Worm (Caenorhabditis elegans) whole organism, young adult: ENCODE measurements around the gene M7.8.

Source experiments
- C06A6.2 ChIP-seq: fragments of 200-800 bp; sonication (Bioruptor generic); conservative IDR thresholded peaks from 2 replicates; pipeline ENCODE4 v1.3.6; 2022; ENCODE audit warnings: missing genetic modification characterization, missing compliant biosample characterization
- F10E7.11 ChIP-seq: sonication (generic microtip); optimal IDR thresholded peaks from 2 replicates; lab custom pipeline; 2017; ENCODE audit warnings: mild to moderate bottlenecking, missing genetic modification characterization, moderate library complexity, missing compliant biosample characterization
- F23B12.7 ChIP-seq: sonication (generic microtip); optimal IDR thresholded peaks from 2 replicates; lab custom pipeline; 2017; ENCODE audit warnings: missing genetic modification characterization, mild to moderate bottlenecking, missing compliant biosample characterization, antibody characterized with exemption, moderate library complexity; ENCODE audit not compliant: insufficient read depth
- F33H1.4 ChIP-seq: fragments of 200-800 bp; sonication (Bioruptor generic); IDR thresholded peaks from 2 replicates; pipeline ENCODE4 v1.3.6; 2022; ENCODE audit warnings: missing genetic modification reagents, missing genetic modification characterization, missing compliant biosample characterization
- F37B4.10 ChIP-seq: fragments of 200-800 bp; sonication (Bioruptor generic); IDR thresholded peaks from 2 replicates; pipeline ENCODE4 v1.3.6; 2022; ENCODE audit warnings: missing genetic modification characterization, missing compliant biosample characterization
- F39B2.1 ChIP-seq: fragments of 200-800 bp; sonication (Bioruptor generic); IDR thresholded peaks from 2 replicates; pipeline ENCODE4 v1.3.6; 2022; ENCODE audit warnings: missing genetic modification reagents, missing genetic modification characterization, missing compliant biosample characterization
- F55B11.4 ChIP-seq: sonication (generic microtip); optimal IDR thresholded peaks from 2 replicates; lab custom pipeline; 2016; ENCODE audit warnings: missing compliant biosample characterization, missing genetic modification characterization, borderline replicate concordance; ENCODE audit not compliant: insufficient read depth
- F57A8.1 ChIP-seq: fragments of 200-800 bp; sonication (Bioruptor generic); optimal IDR thresholded peaks from 2 replicates; lab custom pipeline; 2018; ENCODE audit warnings: mild to moderate bottlenecking, missing genetic modification characterization, moderate library complexity, missing compliant biosample characterization
- F57C9.4 ChIP-seq: sonication (generic microtip); optimal IDR thresholded peaks from 2 replicates; lab custom pipeline; 2017; ENCODE audit warnings: mild to moderate bottlenecking, missing genetic modification characterization, missing compliant biosample characterization
- Y53F4B.3 ChIP-seq: fragments of 200-800 bp; sonication (Bioruptor generic); IDR thresholded peaks from 2 replicates; pipeline ENCODE4 v1.3.6; 2022; ENCODE audit warnings: missing genetic modification reagents, missing genetic modification characterization, missing compliant biosample characterization
- ZK185.1 ChIP-seq: sonication (generic microtip); optimal IDR thresholded peaks from 2 replicates; lab custom pipeline; 2016; ENCODE audit warnings: mild to moderate bottlenecking, missing genetic modification characterization, missing compliant biosample characterization; ENCODE audit not compliant: poor library complexity, severe bottlenecking
- akir-1 ChIP-seq: fragments of 200-800 bp; sonication (Bioruptor generic); optimal IDR thresholded peaks from 2 replicates; lab custom pipeline; 2018; ENCODE audit warnings: mild to moderate bottlenecking, missing genetic modification characterization, moderate library complexity, missing compliant biosample characterization
- ama-1 ChIP-seq, 3 experiments: fragments of 150-350 bp in 1 of 3; sonication (generic microtip) in 2 of 3; optimal IDR thresholded peaks; 2 replicates each; lab custom pipeline; 2014 to 2018; ENCODE audit warnings: missing biosample characterization in 2 of 3, missing genetic modification characterization in 2 of 3, missing genetic modification reagents in 2 of 3
- attf-5 ChIP-seq: fragments of 200-800 bp; sonication (Bioruptor generic); optimal IDR thresholded peaks from 2 replicates; lab custom pipeline; 2018; ENCODE audit warnings: mild to moderate bottlenecking, missing genetic modification characterization, missing compliant biosample characterization
- ccch-3 ChIP-seq: fragments of 200-800 bp; sonication (Bioruptor generic); optimal IDR thresholded peaks from 2 replicates; lab custom pipeline; 2018; ENCODE audit warnings: mild to moderate bottlenecking, missing genetic modification characterization, missing compliant biosample characterization
- ceh-27 ChIP-seq: fragments of 200-800 bp; sonication (Bioruptor generic); optimal IDR thresholded peaks from 2 replicates; lab custom pipeline; 2018; ENCODE audit warnings: mild to moderate bottlenecking, missing genetic modification characterization, moderate library complexity, missing compliant biosample characterization
- ceh-40 ChIP-seq: fragments of 200-800 bp; sonication (Bioruptor generic); IDR thresholded peaks from 2 replicates; pipeline ENCODE4 v1.3.6; 2022; ENCODE audit warnings: missing genetic modification characterization, missing compliant biosample characterization
- ceh-58 ChIP-seq: fragments of 200-800 bp; sonication (Bioruptor generic); IDR thresholded peaks from 2 replicates; pipeline ENCODE4 v1.3.6; 2022; ENCODE audit warnings: missing genetic modification characterization, missing compliant biosample characterization
- ceh-79 ChIP-seq: sonication (generic microtip); optimal IDR thresholded peaks from 2 replicates; lab custom pipeline; 2017; ENCODE audit warnings: mild to moderate bottlenecking, missing genetic modification characterization, missing compliant biosample characterization
- die-1 ChIP-seq: sonication (generic microtip); optimal IDR thresholded peaks from 2 replicates; lab custom pipeline; 2016; ENCODE audit warnings: missing genotype, mild to moderate bottlenecking, missing genetic modification characterization, missing compliant biosample characterization
- hlh-12 ChIP-seq: sonication (generic microtip); optimal IDR thresholded peaks from 2 replicates; lab custom pipeline; 2016; ENCODE audit warnings: missing genetic modification characterization, missing compliant biosample characterization
- hmg-1.2 ChIP-seq: fragments of 200-800 bp; sonication (Bioruptor generic); IDR thresholded peaks from 2 replicates; pipeline ENCODE4 v1.3.6; 2022; ENCODE audit warnings: missing genetic modification reagents, missing genetic modification characterization, missing compliant biosample characterization
- lin-26 ChIP-seq: fragments of 200-800 bp; sonication (Bioruptor generic); IDR thresholded peaks from 2 replicates; pipeline ENCODE4 v1.3.6; 2022; ENCODE audit warnings: missing genetic modification reagents, missing genetic modification characterization, missing compliant biosample characterization
- lin-35 ChIP-seq, 3 experiments: fragments of 150-350 bp in 2 of 3; sonication (generic microtip) in 1 of 3; optimal IDR thresholded peaks; 2 replicates each; lab custom pipeline; 2014 to 2018; ENCODE audit warnings: missing biosample characterization in 3 of 3, missing genetic modification characterization in 3 of 3, missing genetic modification reagents in 3 of 3
- lsl-1 ChIP-seq: fragments of 200-800 bp; sonication (Bioruptor generic); optimal IDR thresholded peaks from 2 replicates; lab custom pipeline; 2018; ENCODE audit warnings: mild to moderate bottlenecking, missing genetic modification characterization, moderate library complexity, missing compliant biosample characterization
- lsy-27 ChIP-seq: sonication (generic microtip); optimal IDR thresholded peaks from 2 replicates; lab custom pipeline; 2017; ENCODE audit warnings: missing genetic modification characterization, mild to moderate bottlenecking, missing compliant biosample characterization, antibody characterized with exemption, missing genotype, borderline replicate concordance; ENCODE audit not compliant: insufficient read depth
- madf-6 ChIP-seq: fragments of 200-800 bp; sonication (Bioruptor generic); IDR thresholded peaks from 2 replicates; pipeline ENCODE4 v1.3.6; 2022; ENCODE audit warnings: missing genetic modification reagents, missing genetic modification characterization, missing compliant biosample characterization
- mxl-1 ChIP-seq: sonication (generic microtip); optimal IDR thresholded peaks from 2 replicates; lab custom pipeline; 2016; ENCODE audit warnings: missing genetic modification characterization, missing compliant biosample characterization
- nhr-179 ChIP-seq: sonication (generic microtip); optimal IDR thresholded peaks from 2 replicates; lab custom pipeline; 2016; ENCODE audit warnings: mild to moderate bottlenecking, missing genetic modification characterization, missing compliant biosample characterization
- pbrm-1 ChIP-seq: fragments of 200-800 bp; sonication (Bioruptor generic); IDR thresholded peaks from 2 replicates; pipeline ENCODE4 v1.3.6; 2022; ENCODE audit warnings: missing genetic modification reagents, missing genetic modification characterization, missing compliant biosample characterization
- pha-4 ChIP-seq: fragments of 150-350 bp; sonication (generic microtip); optimal IDR thresholded peaks from 2 replicates; lab custom pipeline; 2014; ENCODE audit warnings: missing biosample characterization, missing genetic modification reagents, missing genetic modification characterization
- rec-8 ChIP-seq, 2 experiments: sonication (generic microtip); optimal IDR thresholded peaks; 2 replicates each; lab custom pipeline; 2016; ENCODE audit warnings: mild to moderate bottlenecking in 2 of 2, missing genetic modification characterization in 2 of 2, missing genetic modification reagents in 2 of 2, missing genotype in 2 of 2, missing biosample characterization in 1 of 2, missing compliant biosample characterization in 1 of 2, moderate library complexity in 1 of 2
- rpc-1 ChIP-seq, 2 experiments: fragments of 150-350 bp in 1 of 2; sonication (generic microtip) in 1 of 2; optimal IDR thresholded peaks; 2 replicates each; lab custom pipeline; 2014 to 2018; ENCODE audit warnings: missing biosample characterization in 1 of 2, missing genetic modification characterization in 1 of 2, missing genetic modification reagents in 1 of 2, missing genotype in 1 of 2
- snpc-1.3 ChIP-seq: sonication (generic microtip); optimal IDR thresholded peaks from 2 replicates; lab custom pipeline; 2017; ENCODE audit warnings: missing genetic modification characterization, mild to moderate bottlenecking, missing compliant biosample characterization, antibody characterized with exemption, moderate library complexity, missing genotype, missing genetic modification reagents; ENCODE audit not compliant: insufficient read depth
- tbp1 ChIP-seq: fragments of 200-800 bp; sonication (Bioruptor generic); optimal IDR thresholded peaks from 2 replicates; lab custom pipeline; 2018; ENCODE audit warnings: mild to moderate bottlenecking, missing genetic modification characterization, missing compliant biosample characterization
- tlf-1 ChIP-seq: fragments of 200-800 bp; sonication (Bioruptor generic); optimal IDR thresholded peaks from 2 replicates; lab custom pipeline; 2018; ENCODE audit warnings: mild to moderate bottlenecking, missing genetic modification characterization, missing compliant biosample characterization
- unc-62 ChIP-seq: fragments of 150-350 bp; optimal IDR thresholded peaks from 2 replicates; lab custom pipeline; 2014; ENCODE audit warnings: missing biosample characterization, missing genetic modification reagents, missing genetic modification characterization
- xnd-1 ChIP-seq: sonication (generic microtip); optimal IDR thresholded peaks from 2 replicates; lab custom pipeline; 2016; ENCODE audit warnings: missing genotype, missing genetic modification reagents, missing genetic modification characterization, missing compliant biosample characterization
- ztf-22 ChIP-seq: fragments of 200-800 bp; sonication (Bioruptor generic); optimal IDR thresholded peaks from 2 replicates; lab custom pipeline; 2018; ENCODE audit warnings: mild to moderate bottlenecking, missing genetic modification characterization, moderate library complexity, missing compliant biosample characterization
- ztf-25 ChIP-seq: fragments of 200-800 bp; sonication (Bioruptor generic); IDR thresholded peaks from 2 replicates; pipeline ENCODE4 v1.3.6; 2022; ENCODE audit warnings: missing genetic modification reagents, missing genetic modification characterization, missing compliant biosample characterization
- ztf-6 ChIP-seq: fragments of 200-800 bp; sonication (Bioruptor generic); IDR thresholded peaks from 2 replicates; pipeline ENCODE4 v1.3.6; 2022; ENCODE audit warnings: missing genetic modification reagents, missing genetic modification characterization, missing compliant biosample characterization

Gene M7.8

DNA sequence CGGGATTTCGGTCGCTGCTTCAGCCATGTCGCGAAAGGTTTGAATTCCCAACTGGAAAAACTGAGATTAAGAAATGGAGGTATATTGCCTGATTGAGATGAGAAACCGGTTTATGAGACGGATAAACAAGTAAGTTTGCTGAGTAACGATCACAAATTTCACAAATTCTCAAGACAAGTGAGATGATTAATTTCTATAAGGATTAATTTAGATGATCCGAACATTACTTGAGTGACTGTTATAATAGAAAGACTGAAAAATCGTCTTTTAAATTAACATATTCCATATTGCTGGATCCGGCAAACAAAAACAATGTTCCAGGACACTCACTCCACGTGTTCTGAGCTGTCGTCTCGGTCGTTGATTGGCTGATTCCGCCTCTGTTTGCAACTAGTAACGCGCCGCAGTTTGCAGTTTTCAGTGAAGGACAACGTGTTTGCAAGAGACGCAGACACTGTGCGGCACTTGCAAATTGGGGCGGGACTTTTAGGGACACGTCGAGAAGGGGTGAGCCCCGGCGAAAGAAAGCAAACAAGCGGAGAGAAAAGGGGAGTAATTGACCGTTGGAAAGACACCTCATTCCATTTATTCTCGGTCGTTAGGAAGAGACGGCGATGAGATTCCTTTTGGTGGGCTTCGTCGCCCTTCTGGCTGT lies 24.1 kb upstream of the M7.8 start, which contains the start of the genes imp-2 and enpl-1 (continued):
- TF ChIP-seq tlf-1 (GFP tag; lab: Kevin White, UChicago) (peak; percentile 86), F57A8.1 (peak; percentile 40), ZK185.1 (tag; lab: Kevin White, UChicago) (peak; percentile 57), mxl-1 (tag; lab: Kevin White, UChicago) (no peak), lsy-27 (no peak), attf-5 (peak; percentile 88), F10E7.11 (tag; lab: Kevin White, UChicago) (no peak), ceh-40 (no peak), ccch-3 (GFP tag; lab: Kevin White, UChicago) (no peak), xnd-1 (tag; lab: Kevin White, UChicago) (no peak), ztf-25 (GFP tag; lab: Robert Waterston, UW) (0 out of 2 replicates have a peak, but pooled peaks have one; percentile 30), F57C9.4 (tag; lab: Kevin White, UChicago) (no peak), F33H1.4 (peak; percentile 63), hmg-1.2 (GFP tag; lab: Robert Waterston, UW) (peak; percentile 97), ztf-6 (no peak)

DNA sequence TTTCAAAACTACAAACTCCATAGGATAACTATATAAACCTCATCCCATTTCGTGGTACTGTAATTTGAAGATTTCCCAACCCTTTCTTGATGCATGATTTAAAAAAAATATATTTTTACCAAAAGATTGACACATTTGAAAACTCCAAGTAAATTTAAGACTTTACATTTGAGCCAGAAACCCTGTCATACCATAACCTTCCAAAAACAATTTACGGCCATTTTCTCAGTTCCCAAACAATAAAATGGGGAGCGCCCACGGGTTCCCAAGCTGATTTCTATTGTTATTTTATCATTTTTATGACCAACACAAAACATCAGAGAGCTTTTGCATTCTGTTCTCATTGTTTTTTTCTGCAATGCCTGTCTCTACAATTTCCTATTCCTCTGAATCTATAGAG lies 17.8 kb upstream of the M7.8 start, which contains the start of gene clc-9:
TSS of gene clc-9 (plus strand) at position 301 of the 400 bp plus-strand sequence.
- TF ChIP-seq ama-1 (optimal IDR thresholded peaks at IDR 0.05; lab: Kevin White, UChicago) (no peak), ama-1 (GFP tag; optimal IDR thresholded peaks at IDR 0.05; lab: Kevin White, UChicago) (no peak), lsl-1 (GFP tag; lab: Kevin White, UChicago) (no peak), Y53F4B.3 (no peak), F37B4.10 (GFP tag; lab: Robert Waterston, UW) (no peak), ztf-25 (GFP tag; lab: Robert Waterston, UW) (no peak), die-1 (tag; lab: Kevin White, UChicago) (no peak), F39B2.1 (GFP tag; lab: Robert Waterston, UW) (no peak), rpc-1 (optimal IDR thresholded peaks at IDR 0.05; lab: Kevin White, UChicago) (no peak), rpc-1 (tag; optimal IDR thresholded peaks at IDR 0.05; lab: Kevin White, UChicago) (no peak), F23B12.7 (tag; lab: Kevin White, UChicago) (no peak), unc-62 (GFP tag; lab: Kevin White, UChicago) (no peak), snpc-1.3 (tag; lab: Kevin White, UChicago) (no peak), akir-1 (GFP tag; lab: Kevin White, UChicago) (no peak), ceh-79 (tag; lab: Kevin White, UChicago) (no peak), C06A6.2 (no peak), ceh-58 (GFP tag; lab: Robert Waterston, UW) (no peak), F55B11.4 (no peak), rec-8 (tag; optimal IDR thresholded peaks at IDR 0.05; lab: Kevin White, UChicago) (no peak), pha-4 (no peak)

ce11 chrIV:11111898-11112297 lies 17.0 kb upstream of the M7.8 start:
- TF ChIP-seq ztf-6 (no peak), madf-6 (GFP tag; lab: Robert Waterston, UW) (no peak), pbrm-1 (GFP tag; lab: Robert Waterston, UW) (no peak), ZK185.1 (tag; lab: Kevin White, UChicago) (no peak), lin-26 (no peak), ztf-22 (GFP tag; lab: Kevin White, UChicago) (no peak), lin-35 (GFP tag; optimal IDR thresholded peaks at IDR 0.05; lab: Kevin White, UChicago) (no peak), ceh-58 (GFP tag; lab: Robert Waterston, UW) (no peak), tbp1 (GFP tag; lab: Kevin White, UChicago) (no peak), hlh-12 (tag; lab: Kevin White, UChicago) (no peak), ceh-27 (GFP tag; lab: Kevin White, UChicago) (no peak), nhr-179 (tag; lab: Kevin White, UChicago) (no peak)
